Fruit fly (Drosophila melanogaster) whole organism, embryonic: Measurements from ENCODE around the gene CG32225.

Source experiments
- Aef1 ChIP-seq: fragments of 200-800 bp; sonication (Bioruptor generic); IDR thresholded peaks from 3 replicates; pipeline ENCODE4 v1.3.6; 2022; ENCODE audit warnings: missing biosample characterization, missing genetic modification characterization
- Antp ChIP-seq: fragments of 200-800 bp; sonication (Bioruptor generic); optimal IDR thresholded peaks from 3 replicates; lab custom pipeline; 2016; ENCODE audit warnings: missing biosample characterization, missing genetic modification characterization
- Bdp1 ChIP-seq: fragments of 200-800 bp; sonication (Bioruptor generic); optimal IDR thresholded peaks from 3 replicates; lab custom pipeline; 2016; ENCODE audit warnings: missing biosample characterization, missing genetic modification characterization
- Bgb ChIP-seq: fragments of 200-800 bp; sonication (Bioruptor generic); IDR thresholded peaks from 2 replicates; pipeline ENCODE4 v1.3.6; 2022; ENCODE audit warnings: missing biosample characterization, missing genetic modification characterization; ENCODE audit not compliant: partially characterized antibody
- Blimp-1 ChIP-seq: fragments of 200-800 bp; sonication (Bioruptor generic); optimal IDR thresholded peaks from 3 replicates; lab custom pipeline; 2018; ENCODE audit warnings: missing biosample characterization, missing genetic modification characterization, mild to moderate bottlenecking, moderate library complexity, missing genetic modification reagents
- CG13624 ChIP-seq: fragments of 200-800 bp; sonication (Bioruptor generic); optimal IDR thresholded peaks from 2 replicates; lab custom pipeline; 2016; ENCODE audit warnings: missing biosample characterization, missing genetic modification characterization
- CG15073 ChIP-seq: fragments of 200-800 bp; sonication (Bioruptor generic); optimal IDR thresholded peaks from 2 replicates; lab custom pipeline; 2016; ENCODE audit warnings: missing biosample characterization, missing genetic modification characterization
- CG1602 ChIP-seq: fragments of 200-800 bp; sonication (Bioruptor generic); optimal IDR thresholded peaks from 3 replicates; lab custom pipeline; 2016; ENCODE audit warnings: missing biosample characterization, missing genetic modification characterization
- CG1647 ChIP-seq: fragments of 200-800 bp; sonication (Bioruptor generic); optimal IDR thresholded peaks from 3 replicates; lab custom pipeline; 2016; ENCODE audit warnings: missing biosample characterization, missing genetic modification characterization
- CG17359 ChIP-seq: fragments of 200-800 bp; sonication (Bioruptor generic); optimal IDR thresholded peaks from 3 replicates; lab custom pipeline; 2018; ENCODE audit warnings: missing biosample characterization, mild to moderate bottlenecking, missing genetic modification characterization, moderate library complexity
- CG30020 ChIP-seq: fragments of 200-800 bp; optimal IDR thresholded peaks from 2 replicates; lab custom pipeline; 2019; ENCODE audit warnings: missing biosample characterization, mild to moderate bottlenecking, missing genetic modification characterization, moderate library complexity
- CG31441 ChIP-seq: fragments of 200-800 bp; sonication (Bioruptor generic); IDR thresholded peaks from 2 replicates; pipeline ENCODE4 v1.3.6; 2022; ENCODE audit warnings: missing biosample characterization, missing genetic modification characterization
- CG34224 ChIP-seq: fragments of 200-800 bp; sonication (Bioruptor generic); IDR thresholded peaks from 3 replicates; pipeline ENCODE4 v1.3.6; 2022; ENCODE audit warnings: missing biosample characterization, missing genetic modification characterization; ENCODE audit not compliant: partially characterized antibody
- CG4360 ChIP-seq: fragments of 200-800 bp; sonication (Bioruptor generic); IDR thresholded peaks from 2 replicates; pipeline ENCODE4 v1.3.6; 2022; ENCODE audit warnings: missing biosample characterization, missing genetic modification characterization
- CG6689 ChIP-seq: fragments of 200-800 bp; sonication (Bioruptor generic); IDR thresholded peaks from 2 replicates; pipeline ENCODE4 v1.3.6; 2022; ENCODE audit warnings: missing biosample characterization, missing genetic modification characterization
- CG8281 ChIP-seq: fragments of 200-800 bp; sonication (Bioruptor generic); optimal IDR thresholded peaks from 2 replicates; lab custom pipeline; 2018; ENCODE audit warnings: missing biosample characterization, mild to moderate bottlenecking, missing genetic modification characterization, moderate library complexity
- CG8290 ChIP-seq, 3 experiments: fragments of 200-800 bp; sonication (Bioruptor generic); optimal IDR thresholded peaks; 2 replicates each; lab custom pipeline; 2016 to 2019; ENCODE audit warnings: missing biosample characterization in 3 of 3, missing genetic modification characterization in 3 of 3, mild to moderate bottlenecking in 2 of 3, moderate library complexity in 1 of 3
- Dip3 ChIP-seq: fragments of 200-800 bp; sonication (Bioruptor generic); optimal IDR thresholded peaks from 3 replicates; lab custom pipeline; 2016; ENCODE audit warnings: missing biosample characterization, missing genetic modification characterization
- Doc2 ChIP-seq: fragments of 200-800 bp; sonication (Bioruptor generic); IDR thresholded peaks from 2 replicates; pipeline ENCODE4 v1.3.6; 2022; ENCODE audit warnings: missing biosample characterization, missing genetic modification characterization
- Eip74EF ChIP-seq, 2 experiments: fragments of 200-800 bp in 1 of 2; fragments of >200 bp in 1 of 2; sonication (Bioruptor generic) in 1 of 2; optimal IDR thresholded peaks; 2 replicates each; lab custom pipeline; 2017 to 2019; ENCODE audit warnings: missing biosample characterization in 2 of 2, missing genetic modification characterization in 2 of 2, mild to moderate bottlenecking in 1 of 2, moderate library complexity in 1 of 2
- Fer2 ChIP-seq: fragments of 200-800 bp; sonication (Bioruptor generic); optimal IDR thresholded peaks from 2 replicates; lab custom pipeline; 2018; ENCODE audit warnings: missing biosample characterization, mild to moderate bottlenecking, missing genetic modification characterization, moderate library complexity
- Fer3 ChIP-seq: fragments of 200-800 bp; sonication (Bioruptor generic); optimal IDR thresholded peaks from 2 replicates; lab custom pipeline; 2018; ENCODE audit warnings: missing biosample characterization, mild to moderate bottlenecking, missing genetic modification characterization, moderate library complexity
- Mrtf ChIP-seq: fragments of 200-800 bp; sonication (Bioruptor generic); IDR thresholded peaks from 3 replicates; pipeline ENCODE4 v1.3.6; 2022; ENCODE audit warnings: missing biosample characterization, missing genetic modification characterization
- Opbp ChIP-seq: fragments of 200-800 bp; sonication (Bioruptor generic); IDR thresholded peaks from 3 replicates; pipeline ENCODE4 v1.3.6; 2022; ENCODE audit warnings: missing biosample characterization, missing genetic modification characterization; ENCODE audit not compliant: partially characterized antibody
- ac ChIP-seq: fragments of 200-800 bp; sonication (Bioruptor generic); optimal IDR thresholded peaks from 3 replicates; lab custom pipeline; 2017; ENCODE audit warnings: missing biosample characterization, mild to moderate bottlenecking, missing genetic modification characterization
- amos ChIP-seq: fragments of 200-800 bp; sonication (Bioruptor generic); IDR thresholded peaks from 2 replicates; pipeline ENCODE4 v1.3.6; 2022; ENCODE audit warnings: missing biosample characterization, missing genetic modification characterization; ENCODE audit not compliant: partially characterized antibody
- cg ChIP-seq: fragments of 200-800 bp; sonication (Bioruptor generic); optimal IDR thresholded peaks from 3 replicates; lab custom pipeline; 2019; ENCODE audit warnings: missing biosample characterization, mild to moderate bottlenecking, missing genetic modification characterization, moderate library complexity
- crp ChIP-seq, 2 experiments: fragments of 200-800 bp; sonication (Bioruptor generic); optimal IDR thresholded peaks; 2 replicates in 1 of 2; 3 replicates in 1 of 2; lab custom pipeline; 2017; ENCODE audit warnings: missing biosample characterization in 2 of 2, missing genetic modification characterization in 2 of 2, mild to moderate bottlenecking in 1 of 2, moderate library complexity in 1 of 2
- dmrt99B ChIP-seq: fragments of 200-800 bp; sonication (Bioruptor generic); optimal IDR thresholded peaks from 2 replicates; lab custom pipeline; 2018; ENCODE audit warnings: missing biosample characterization, mild to moderate bottlenecking, missing genetic modification characterization, moderate library complexity
- exex ChIP-seq: fragments of 200-800 bp; sonication (Bioruptor generic); optimal IDR thresholded peaks from 4 replicates; lab custom pipeline; 2018; ENCODE audit warnings: missing biosample characterization, mild to moderate bottlenecking, missing genetic modification characterization, moderate library complexity
- eyg ChIP-seq: fragments of 200-800 bp; sonication (Bioruptor generic); optimal IDR thresholded peaks from 3 replicates; lab custom pipeline; 2016; ENCODE audit warnings: missing biosample characterization, missing genetic modification characterization
- ftz-f1 ChIP-seq: fragments of 200-800 bp; sonication (Bioruptor generic); optimal IDR thresholded peaks from 2 replicates; lab custom pipeline; 2016; ENCODE audit warnings: missing biosample characterization, missing genetic modification characterization
- gcm ChIP-seq: fragments of 200-800 bp; sonication (Bioruptor generic); optimal IDR thresholded peaks from 2 replicates; lab custom pipeline; 2019; ENCODE audit warnings: missing biosample characterization, mild to moderate bottlenecking, missing genetic modification characterization, moderate library complexity
- lov ChIP-seq, 2 experiments: fragments of 200-800 bp in 1 of 2; fragments of >200 bp in 1 of 2; sonication (Bioruptor generic) in 1 of 2; IDR thresholded peaks in 1 of 2; optimal IDR thresholded peaks in 1 of 2; 2 replicates in 1 of 2; 3 replicates in 1 of 2; pipeline versions ENCODE4 v1.3.6 to Lab custom; 2017 to 2022; ENCODE audit warnings: missing biosample characterization in 1 of 2, missing genetic modification characterization in 1 of 2
- nom ChIP-seq: fragments of 200-800 bp; sonication (Bioruptor generic); optimal IDR thresholded peaks from 2 replicates; lab custom pipeline; 2017; ENCODE audit warnings: missing biosample characterization, missing genetic modification characterization, mild to moderate bottlenecking, moderate library complexity, missing genetic modification reagents
- peb ChIP-seq: fragments of 200-800 bp; sonication (Bioruptor generic); IDR thresholded peaks from 2 replicates; pipeline ENCODE4 v1.3.6; 2022; ENCODE audit warnings: missing biosample characterization, missing genetic modification characterization
- pita ChIP-seq: fragments of 200-800 bp; sonication (Bioruptor generic); optimal IDR thresholded peaks from 2 replicates; lab custom pipeline; 2017; ENCODE audit warnings: missing biosample characterization, mild to moderate bottlenecking, missing genetic modification characterization
- pros ChIP-seq: fragments of 200-800 bp; sonication (Bioruptor generic); optimal IDR thresholded peaks from 3 replicates; lab custom pipeline; 2019; ENCODE audit warnings: missing biosample characterization, mild to moderate bottlenecking, missing genetic modification characterization, moderate library complexity
- psq ChIP-seq: fragments of 200-800 bp; sonication (Bioruptor generic); optimal IDR thresholded peaks from 2 replicates; lab custom pipeline; 2017; ENCODE audit warnings: missing biosample characterization, missing genetic modification characterization
- run ChIP-seq: fragments of 200-800 bp; sonication (Bioruptor generic); optimal IDR thresholded peaks from 3 replicates; lab custom pipeline; 2018; ENCODE audit warnings: missing biosample characterization, mild to moderate bottlenecking, missing genetic modification characterization
- shn ChIP-seq: fragments of 200-800 bp; sonication (Bioruptor generic); optimal IDR thresholded peaks from 3 replicates; lab custom pipeline; 2016; ENCODE audit warnings: missing biosample characterization, missing genetic modification characterization
- slou ChIP-seq: fragments of 200-800 bp; sonication (Bioruptor generic); optimal IDR thresholded peaks from 3 replicates; lab custom pipeline; 2016; ENCODE audit warnings: missing biosample characterization, missing genetic modification characterization
- vfl ChIP-seq: fragments of 200-800 bp; sonication (Bioruptor generic); optimal IDR thresholded peaks from 2 replicates; lab custom pipeline; 2016; ENCODE audit warnings: missing biosample characterization, missing genetic modification characterization
- vvl ChIP-seq: fragments of 200-800 bp; sonication (Bioruptor generic); IDR thresholded peaks from 2 replicates; pipeline ENCODE4 v1.3.6; 2022; ENCODE audit warnings: missing biosample characterization, missing genetic modification characterization
- zf30C ChIP-seq: fragments of 200-800 bp; sonication (Bioruptor generic); optimal IDR thresholded peaks from 3 replicates; lab custom pipeline; 2018; ENCODE audit warnings: missing biosample characterization, mild to moderate bottlenecking, missing genetic modification characterization
- zfh2 ChIP-seq: fragments of 200-800 bp; sonication (Bioruptor generic); optimal IDR thresholded peaks from 2 replicates; lab custom pipeline; 2016; ENCODE audit warnings: missing biosample characterization, missing genetic modification characterization

CG32225 gene

dm6 chr3L:20309758-20310733 is 4.0 kb upstream of the CG32225 start (continued):
- peak; percentile 94 for TF ChIP-seq CG4360 (GFP tag; lab: Robert Waterston, UW)
- TF ChIP-seq Mrtf (GFP tag; lab: Robert Waterston, UW): no peak
- no peak for TF ChIP-seq peb (GFP tag; lab: Robert Waterston, UW)
- no peak for TF ChIP-seq Fer2 (tag; lab: Kevin White, UChicago)
- no peak for TF ChIP-seq CG15073 (GFP tag; lab: Kevin White, UChicago)
- peak; percentile 0 for TF ChIP-seq Bdp1 (GFP tag; lab: Kevin White, UChicago)
- TF ChIP-seq CG34224 (GFP tag; lab: Robert Waterston, UW): peak; percentile 85
- TF ChIP-seq lov (optimal IDR thresholded peaks at IDR 0.05; lab: Kevin White, UChicago): no peak
- no peak for TF ChIP-seq lov (GFP tag; IDR thresholded peaks at IDR 0.05; lab: Robert Waterston, UW)
- no peak for TF ChIP-seq Blimp-1 (GFP tag; lab: Kevin White, UChicago)
- TF ChIP-seq CG8290 (GFP tag; optimal IDR thresholded peaks at IDR 0.05; lab: Kevin White, UChicago): no peak
- TF ChIP-seq CG8290 (tag; optimal IDR thresholded peaks at IDR 0.05; lab: Kevin White, UChicago): peak in 1 of 2 experiments; percentile 75
- TF ChIP-seq Fer3: peak; percentile 7
- no peak for TF ChIP-seq CG31441 (GFP tag; lab: Robert Waterston, UW)
- peak; percentile 33 for TF ChIP-seq CG30020 (tag; lab: Kevin White, UChicago)
- TF ChIP-seq exex: no peak
- TF ChIP-seq pita: no peak
- peak; percentile 80 for TF ChIP-seq CG13624
- TF ChIP-seq Bgb: peak; percentile 90
- no peak for TF ChIP-seq CG8281
- peak; percentile 26 for TF ChIP-seq psq
- TF ChIP-seq dmrt99B (tag; lab: Kevin White, UChicago): no peak
- TF ChIP-seq shn (GFP tag; lab: Kevin White, UChicago): peak; percentile 43
- no peak for TF ChIP-seq nom (GFP tag; lab: Kevin White, UChicago)
- TF ChIP-seq vfl: peak; percentile 55
- no peak for TF ChIP-seq slou (GFP tag; lab: Kevin White, UChicago)
- peak; percentile 8 for TF ChIP-seq CG1647 (GFP tag; lab: Kevin White, UChicago)
- no peak for TF ChIP-seq Doc2 (GFP tag; lab: Robert Waterston, UW)
- peak; percentile 18; the same call in 1 of the 2 replicates for TF ChIP-seq CG6689 (GFP tag; lab: Robert Waterston, UW)
- 0 out of 3 replicates have a peak, but pooled peaks have one; percentile 31 for TF ChIP-seq Aef1 (GFP tag; lab: Robert Waterston, UW)
- TF ChIP-seq ftz-f1 (GFP tag; lab: Kevin White, UChicago): no peak
- no peak for TF ChIP-seq ac
- peak; percentile 71 for TF ChIP-seq Antp (GFP tag; lab: Kevin White, UChicago)
- TF ChIP-seq Eip74EF (GFP tag; optimal IDR thresholded peaks at IDR 0.05; lab: Kevin White, UChicago): no peak
- TF ChIP-seq Opbp (GFP tag; lab: Robert Waterston, UW): peak; percentile 88
- TF ChIP-seq run (tag; lab: Kevin White, UChicago): no peak
- TF ChIP-seq pros (GFP tag; lab: Kevin White, UChicago): no peak
- no peak for TF ChIP-seq eyg (GFP tag; lab: Kevin White, UChicago)
- peak; percentile 71 for TF ChIP-seq cg (GFP tag; lab: Kevin White, UChicago)
- peak; percentile 36 for TF ChIP-seq gcm (GFP tag; lab: Kevin White, UChicago)
- TF ChIP-seq amos (GFP tag; lab: Robert Waterston, UW): peak; percentile 90
- TF ChIP-seq vvl (GFP tag; lab: Robert Waterston, UW): peak; percentile 58
- TF ChIP-seq zf30C (GFP tag; lab: Kevin White, UChicago): no peak
- TF ChIP-seq Dip3 (GFP tag; lab: Kevin White, UChicago): peak; percentile 59
- peak; percentile 18 for TF ChIP-seq CG17359 (tag; lab: Kevin White, UChicago)
- TF ChIP-seq crp (GFP tag; optimal IDR thresholded peaks at IDR 0.05; lab: Kevin White, UChicago): peak in 1 of 2 experiments; percentile 46
- TF ChIP-seq CG1602: peak; percentile 34
- peak; percentile 54 for TF ChIP-seq zfh2 (GFP tag; lab: Kevin White, UChicago)
